Worm (Caenorhabditis elegans) whole organism, L1 larva: ENCODE data around the gene C08F8.15.

Source experiments
- dpl-1 ChIP-seq, 3 experiments: fragments of 150-350 bp in 2 of 3; sonication (generic microtip) in 1 of 3; optimal IDR thresholded peaks; 2 replicates each; lab custom pipeline; 2014 to 2017; ENCODE audit warnings: missing biosample characterization in 3 of 3, missing genetic modification characterization in 3 of 3, missing genetic modification reagents in 3 of 3
- lin-13 ChIP-seq: fragments of 150-350 bp; optimal IDR thresholded peaks from 2 replicates; lab custom pipeline; 2014; ENCODE audit warnings: missing biosample characterization, missing genetic modification reagents, missing genetic modification characterization

ce11 chrIV:11112641-11113040 is 48.0 kb downstream of the C08F8.15 start, which contains the start of gene clc-9:
- TF ChIP-seq lin-13 (GFP tag; lab: Kevin White, UChicago) (no peak), dpl-1 (GFP tag; optimal IDR thresholded peaks at IDR 0.05; lab: Kevin White, UChicago) (no peak)
